Worm (Caenorhabditis elegans) whole organism, early embryonic: Measurements from ENCODE around the gene Y24D9A.7.
A peak's percentile ranks its signal among the peaks of the same experiment; 100 is the strongest.

ENCODE experiments used
- B0310.2 ChIP-seq: sonication (generic microtip); optimal IDR thresholded peaks from 2 replicates; lab custom pipeline; 2016; ENCODE audit warnings: mild to moderate bottlenecking, missing genetic modification characterization, missing compliant biosample characterization
- sea-1 ChIP-seq: fragments of 200-800 bp; sonication (Bioruptor generic); conservative IDR thresholded peaks from 2 replicates; pipeline ENCODE4 v1.3.6; 2022; ENCODE audit warnings: missing genetic modification characterization, missing compliant biosample characterization
- tbx-37 ChIP-seq: fragments of 200-800 bp; sonication (Bioruptor generic); conservative IDR thresholded peaks from 2 replicates; pipeline ENCODE4 v1.3.6; 2022; ENCODE audit warnings: missing genetic modification reagents, missing genetic modification characterization, missing compliant biosample characterization

ce11 chrIV:4407055-4407461 lies 2.1 kb upstream of the Y24D9A.7 start:
- TF ChIP-seq sea-1 (GFP tag; lab: Robert Waterston, UW) (0 out of 2 replicates have a peak, but pooled peaks have one; percentile 43), B0310.2 (tag; lab: Kevin White, UChicago) (no peak), tbx-37 (GFP tag; lab: Robert Waterston, UW) (no peak)
